Fruit fly (Drosophila melanogaster): Measurements from ENCODE around the gene CG9331.

Gene CG9331

DNA sequence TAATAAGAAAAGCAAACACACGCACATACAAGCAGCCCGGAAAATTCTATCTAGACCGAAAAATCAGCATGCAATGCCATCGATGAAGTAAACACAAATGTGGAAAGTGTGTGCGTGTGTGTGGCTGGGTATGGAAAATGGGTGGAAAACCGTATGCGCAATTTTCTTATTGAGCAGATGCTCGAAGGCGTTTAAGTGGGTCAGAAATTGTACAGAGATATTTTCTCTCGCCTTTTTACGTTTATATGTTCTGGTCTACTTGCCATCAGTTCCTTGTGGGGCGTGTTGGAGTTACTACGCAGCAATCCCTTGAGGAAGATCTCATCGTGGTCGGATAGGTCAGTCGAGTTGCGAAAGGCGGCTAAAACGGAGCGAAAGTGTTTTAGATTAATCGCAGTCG is 26.9 kb upstream of the CG9331 start:
- no peak for TF ChIP-seq CG8478 (optimal IDR thresholded peaks at IDR 0.05)
- no peak for TF ChIP-seq CTCF (optimal IDR thresholded peaks at IDR 0.05)

- no peak for TF ChIP-seq CTCF (optimal IDR thresholded peaks at IDR 0.05)
Observed at dm6 chr2L:20796758-20797514, 25.7 kb upstream of the CG9331 start, which contains the start of gene vari. TSS of gene vari (minus strand) at chr2L:20797042.

- no peak for TF ChIP-seq CG8478 (optimal IDR thresholded peaks at IDR 0.05)
- TF ChIP-seq CTCF (optimal IDR thresholded peaks at IDR 0.05) = no peak
Observed at dm6 chr2L:20797515-20797847, 25.1 kb upstream of the CG9331 start, which contains the start of gene CG9328. TSS of gene CG9328 (plus strand) at chr2L:20797715.

DNA sequence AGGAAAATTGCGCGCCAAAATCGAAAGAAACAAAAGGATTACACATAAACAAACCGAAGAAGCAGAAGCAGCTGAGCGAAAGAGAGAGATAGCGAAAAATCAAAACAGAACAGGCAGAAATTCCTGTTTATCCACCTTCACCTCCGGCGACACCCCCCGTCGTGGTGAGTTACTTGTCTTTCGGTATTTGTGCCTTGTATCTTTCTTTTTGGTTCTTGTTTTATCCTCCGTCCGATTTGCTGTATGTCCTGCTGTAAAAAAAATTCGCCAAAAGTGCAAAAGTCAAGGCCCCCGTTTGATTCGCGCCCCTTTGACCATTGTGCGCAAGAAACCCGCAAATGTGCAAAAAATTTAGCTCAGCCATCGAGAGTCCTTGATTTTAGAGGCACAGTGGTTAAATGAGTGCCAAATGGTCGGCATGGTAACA is 24.3 kb upstream of the CG9331 start:
- TF ChIP-seq CG8478 (optimal IDR thresholded peaks at IDR 0.05) = no peak
- TF ChIP-seq CTCF (optimal IDR thresholded peaks at IDR 0.05) = no peak

DNA sequence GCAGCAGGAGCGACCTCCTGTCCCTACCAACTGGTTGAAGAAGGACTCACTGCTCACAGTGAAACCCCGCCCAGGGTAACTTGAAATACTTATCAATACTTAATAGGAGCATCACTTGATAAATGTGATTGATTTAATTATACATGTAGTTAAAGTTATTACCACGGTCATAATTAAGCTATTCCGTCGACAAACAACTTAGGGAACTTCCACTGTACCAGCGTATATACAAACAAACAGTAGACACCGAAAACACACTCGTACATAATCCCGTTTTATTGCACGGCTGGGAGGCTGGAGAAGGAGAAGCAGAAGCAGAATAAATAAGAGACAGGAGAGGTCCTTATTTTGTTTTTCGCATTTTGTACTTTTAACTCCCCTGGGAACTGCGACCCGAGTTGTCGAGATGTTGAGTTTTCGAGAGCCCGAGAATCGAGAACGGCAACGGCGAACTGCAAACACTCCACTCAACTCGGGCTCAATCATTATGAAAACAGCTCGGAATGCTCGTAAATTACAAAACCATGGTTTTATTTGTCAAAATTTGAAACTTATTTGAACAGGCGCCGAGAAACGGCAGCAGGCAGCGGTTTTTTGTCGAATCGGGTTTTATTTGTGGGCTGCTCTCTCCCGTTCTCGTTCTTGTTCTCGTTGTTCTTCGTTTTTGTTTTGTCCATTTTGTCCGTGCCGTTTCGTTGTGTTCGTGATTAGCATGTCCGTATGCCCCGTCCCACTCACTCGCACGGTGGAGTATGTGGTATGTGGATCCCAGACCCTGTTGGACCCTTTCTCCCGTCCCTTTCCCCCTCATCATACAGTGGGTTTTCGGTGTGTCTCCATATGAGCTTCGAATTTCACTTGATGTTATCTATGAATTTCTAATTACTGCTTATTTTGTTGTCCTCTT is 22.4 kb upstream of the CG9331 start:
- TF ChIP-seq CTCF (optimal IDR thresholded peaks at IDR 0.05) (no peak), CG8478 (optimal IDR thresholded peaks at IDR 0.05) (no peak)

DNA sequence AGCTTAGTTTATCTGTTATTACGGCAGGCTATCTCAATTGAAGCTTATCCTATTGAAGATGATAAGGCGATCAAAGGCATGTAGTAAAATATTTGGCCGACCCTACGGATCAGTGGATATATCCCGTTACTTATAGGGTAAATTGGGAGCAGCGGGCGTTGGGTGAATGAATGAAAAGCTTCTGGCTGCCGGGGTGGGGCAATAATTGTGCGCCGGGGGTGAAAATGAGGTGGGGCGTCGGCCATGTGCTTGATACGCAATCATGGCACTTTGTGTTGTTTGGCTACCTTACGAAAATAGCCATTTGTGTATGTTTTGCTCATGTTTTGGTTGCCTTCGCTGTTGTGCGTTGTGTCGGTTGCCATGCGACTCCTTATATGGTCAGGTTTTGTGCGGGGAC is 20.8 kb upstream of the CG9331 start:
- TF ChIP-seq CTCF (optimal IDR thresholded peaks at IDR 0.05) (no peak), CG8478 (optimal IDR thresholded peaks at IDR 0.05) (no peak)

DNA sequence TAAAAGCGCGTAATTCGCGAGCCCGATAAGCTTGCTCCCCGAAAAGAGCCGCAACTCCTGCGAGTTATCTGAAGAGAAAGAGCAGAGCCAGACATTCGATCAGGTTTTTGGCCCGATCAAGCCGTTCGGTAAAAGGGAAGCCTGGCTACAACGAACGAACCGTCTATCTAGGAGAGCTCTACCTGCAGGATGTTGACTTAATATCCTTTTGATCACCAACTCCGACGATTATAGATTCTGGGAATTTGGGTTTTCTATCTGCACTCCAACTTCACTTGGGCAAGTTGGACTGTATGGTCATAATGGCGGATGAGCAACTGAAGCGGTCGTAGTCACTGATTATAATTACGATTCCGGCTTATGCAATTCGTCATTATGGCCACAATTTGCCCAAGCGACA is 20.4 kb upstream of the CG9331 start:
- TF ChIP-seq CG8478 (optimal IDR thresholded peaks at IDR 0.05) = no peak
- no peak for TF ChIP-seq CTCF (optimal IDR thresholded peaks at IDR 0.05)

- no peak for TF ChIP-seq CTCF (optimal IDR thresholded peaks at IDR 0.05)
Observed at dm6 chr2L:20802839-20803238, 19.8 kb upstream of the CG9331 start.

DNA sequence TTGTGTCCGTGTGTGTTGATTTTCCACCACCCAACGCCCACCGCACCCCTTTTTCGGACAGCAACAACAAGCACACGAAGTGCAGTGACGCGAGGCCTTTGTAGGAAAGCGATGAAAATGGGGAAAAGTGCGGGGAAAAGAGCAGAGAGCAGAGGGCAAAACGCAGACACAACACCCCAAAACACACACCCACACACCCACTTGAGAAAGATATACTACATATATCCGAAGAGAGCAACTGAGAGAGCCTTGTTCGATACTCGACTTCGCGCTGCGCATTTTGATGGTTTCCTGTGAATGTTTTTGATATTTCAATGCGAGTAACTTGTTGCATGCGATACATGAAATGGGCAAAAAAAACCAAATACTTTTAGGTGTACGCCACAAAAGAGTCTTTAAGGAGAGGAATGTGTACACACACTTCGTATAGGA is 18.9 kb upstream of the CG9331 start:
- TF ChIP-seq CG8478 (optimal IDR thresholded peaks at IDR 0.05) = no peak
- TF ChIP-seq CTCF (optimal IDR thresholded peaks at IDR 0.05) = no peak

- TF ChIP-seq CTCF (optimal IDR thresholded peaks at IDR 0.05) = no peak
- TF ChIP-seq CG8478 (optimal IDR thresholded peaks at IDR 0.05) = no peak
Observed at dm6 chr2L:20805624-20806339, 16.8 kb upstream of the CG9331 start.

DNA sequence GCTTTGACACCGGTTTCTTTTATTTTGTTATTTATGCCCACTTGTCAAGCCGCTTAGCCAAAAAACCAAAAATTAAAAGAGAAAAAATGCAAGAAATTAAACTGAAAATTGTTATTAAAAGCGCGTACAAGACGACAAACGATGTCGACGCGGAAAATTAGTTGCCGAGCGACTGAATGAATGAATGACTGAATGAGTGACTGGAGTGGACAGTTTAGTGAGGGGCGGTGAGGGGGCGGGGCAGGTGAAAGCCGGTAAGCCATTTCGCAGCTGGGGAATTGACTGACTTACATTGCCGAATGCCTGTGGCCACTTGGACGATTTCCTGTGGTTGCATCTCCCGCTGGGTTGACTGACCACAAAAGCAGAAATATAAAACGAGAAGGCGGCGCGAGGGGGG is 16.0 kb upstream of the CG9331 start:
- no peak for TF ChIP-seq CG8478 (optimal IDR thresholded peaks at IDR 0.05)
- TF ChIP-seq CTCF (optimal IDR thresholded peaks at IDR 0.05) = no peak

dm6 chr2L:20807617-20808509 is 14.8 kb upstream of the CG9331 start:
- TF ChIP-seq CG8478 (optimal IDR thresholded peaks at IDR 0.05) (no peak), CTCF (optimal IDR thresholded peaks at IDR 0.05) (no peak)

DNA sequence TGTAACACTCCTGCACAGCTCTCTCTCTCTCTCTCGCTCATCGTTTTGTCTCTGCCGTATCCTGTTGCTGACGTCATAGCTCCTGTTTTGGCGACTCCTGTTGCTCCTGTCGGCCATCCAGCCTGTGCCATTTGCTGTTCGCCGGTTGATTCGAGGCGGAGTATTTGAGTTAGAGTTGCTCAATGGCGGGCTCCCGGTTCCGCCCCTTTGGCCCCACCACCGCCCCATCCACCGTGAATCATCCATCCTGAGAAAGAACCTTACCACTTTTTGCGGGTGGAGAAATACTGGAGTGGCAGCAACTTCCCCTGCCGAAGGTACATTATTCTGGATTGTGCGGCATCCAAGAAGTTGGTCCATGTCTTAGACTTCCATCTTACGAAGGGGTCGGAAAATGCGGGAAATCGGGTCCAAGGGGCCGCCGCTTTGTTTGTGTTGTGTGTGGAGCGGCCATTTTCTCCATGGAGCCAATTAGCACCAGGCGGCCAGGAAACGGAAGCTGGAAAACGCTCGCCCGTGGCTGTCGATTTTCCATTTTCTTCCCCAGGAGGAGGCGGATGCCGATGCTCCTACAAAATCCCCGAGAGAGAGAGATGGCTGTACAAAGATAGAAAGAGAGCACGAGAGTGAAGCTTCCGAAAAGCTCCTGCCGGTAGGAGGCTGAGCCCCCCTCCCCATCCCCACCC is 14.0 kb upstream of the CG9331 start:
- TF ChIP-seq CTCF (optimal IDR thresholded peaks at IDR 0.05) (no peak), CG8478 (optimal IDR thresholded peaks at IDR 0.05) (no peak)

dm6 chr2L:20809229-20809628 is 13.4 kb upstream of the CG9331 start:
- no peak for TF ChIP-seq CG8478 (optimal IDR thresholded peaks at IDR 0.05)
- no peak for TF ChIP-seq CTCF (optimal IDR thresholded peaks at IDR 0.05)

Data from S2 (cell line).